Worm (Caenorhabditis elegans) whole organism, L1 larva: Measurements from ENCODE around the gene fli-1.

Experiments
- C04F5.9 ChIP-seq: sonication (generic microtip); optimal IDR thresholded peaks from 2 replicates; lab custom pipeline; 2016; ENCODE audit warnings: missing genetic modification characterization, missing compliant biosample characterization
- C16A3.4 ChIP-seq: fragments of 150-350 bp; optimal IDR thresholded peaks from 2 replicates; lab custom pipeline; 2014; ENCODE audit warnings: missing biosample characterization, missing genetic modification characterization
- C34B4.2 ChIP-seq: sonication (generic microtip); optimal IDR thresholded peaks from 2 replicates; lab custom pipeline; 2017; ENCODE audit warnings: mild to moderate bottlenecking, missing genetic modification characterization, missing compliant biosample characterization
- F16B12.6 ChIP-seq: fragments of 150-350 bp; optimal IDR thresholded peaks from 2 replicates; lab custom pipeline; 2014; ENCODE audit warnings: missing biosample characterization, missing genetic modification characterization
- aha-1 ChIP-seq: fragments of 150-350 bp; optimal IDR thresholded peaks from 2 replicates; lab custom pipeline; 2014; ENCODE audit warnings: missing biosample characterization, missing genetic modification characterization
- aly-2 ChIP-seq: fragments of 150-350 bp; optimal IDR thresholded peaks from 2 replicates; lab custom pipeline; 2014; ENCODE audit warnings: missing biosample characterization, missing genetic modification characterization
- ama-1 ChIP-seq: fragments of 150-350 bp; optimal IDR thresholded peaks from 2 replicates; lab custom pipeline; 2014
- ceh-63 ChIP-seq: fragments of 200-800 bp; sonication (Bioruptor generic); optimal IDR thresholded peaks from 2 replicates; lab custom pipeline; 2018; ENCODE audit warnings: mild to moderate bottlenecking, missing genetic modification characterization, missing compliant biosample characterization
- dpl-1 ChIP-seq, 3 experiments: fragments of 150-350 bp in 2 of 3; sonication (generic microtip) in 1 of 3; optimal IDR thresholded peaks; 2 replicates each; lab custom pipeline; 2014 to 2017; ENCODE audit warnings: missing biosample characterization in 3 of 3, missing genetic modification characterization in 3 of 3, missing genetic modification reagents in 3 of 3
- efl-1 ChIP-seq, 4 experiments: fragments of 150-350 bp; optimal IDR thresholded peaks in 3 of 4; peaks in 1 of 4; 1 replicate in 1 of 4; 2 replicates in 3 of 4; lab custom pipeline; 2014; ENCODE audit warnings: missing biosample characterization in 2 of 4, missing genetic modification characterization in 2 of 4, missing genetic modification reagents in 2 of 4
- efl-3 ChIP-seq: fragments of 200-800 bp; sonication (Bioruptor generic); optimal IDR thresholded peaks from 2 replicates; lab custom pipeline; 2018; ENCODE audit warnings: mild to moderate bottlenecking, missing genetic modification characterization, missing compliant biosample characterization
- egl-13 ChIP-seq: sonication (generic microtip); optimal IDR thresholded peaks from 2 replicates; lab custom pipeline; 2016; ENCODE audit warnings: missing genotype, missing genetic modification reagents, missing genetic modification characterization, missing compliant biosample characterization
- egl-27 ChIP-seq, 2 experiments: fragments of 150-350 bp in 1 of 2; sonication (generic microtip); optimal IDR thresholded peaks; 3 replicates each; lab custom pipeline; 2017 to 2018; ENCODE audit warnings: missing biosample characterization in 2 of 2, missing genetic modification characterization in 2 of 2, missing genetic modification reagents in 2 of 2
- elt-3 ChIP-seq, 6 experiments: fragments of 150-350 bp in 1 of 6; sonication (generic microtip); optimal IDR thresholded peaks; 2 replicates each; lab custom pipeline; 2017 to 2018; ENCODE audit warnings: missing biosample characterization in 6 of 6, missing genetic modification characterization in 6 of 6, inconsistent platforms in 1 of 6
- fkh-10 ChIP-seq: sonication (generic microtip); optimal IDR thresholded peaks from 2 replicates; lab custom pipeline; 2017; ENCODE audit warnings: missing biosample characterization, missing genetic modification reagents, missing genetic modification characterization
- fkh-8 ChIP-seq: sonication (generic microtip); optimal IDR thresholded peaks from 2 replicates; lab custom pipeline; 2016; ENCODE audit warnings: mild to moderate bottlenecking, missing genetic modification characterization, missing compliant biosample characterization
- fos-1 ChIP-seq: fragments of 150-350 bp; optimal IDR thresholded peaks from 2 replicates; lab custom pipeline; 2014; ENCODE audit warnings: missing biosample characterization, missing genetic modification characterization
- hlh-4 ChIP-seq: sonication (generic microtip); optimal IDR thresholded peaks from 2 replicates; lab custom pipeline; 2016; ENCODE audit warnings: mild to moderate bottlenecking, missing genetic modification characterization, missing compliant biosample characterization
- hpl-2 ChIP-seq: fragments of 150-350 bp; optimal IDR thresholded peaks from 2 replicates; lab custom pipeline; 2014; ENCODE audit warnings: missing biosample characterization, missing genetic modification reagents, missing genetic modification characterization
- isw-1 ChIP-seq: fragments of 200-800 bp; sonication (Bioruptor generic); IDR thresholded peaks from 2 replicates; pipeline ENCODE4 v1.3.6; 2022; ENCODE audit warnings: missing genetic modification characterization, missing compliant biosample characterization
- jun-1 ChIP-seq: fragments of 150-350 bp; optimal IDR thresholded peaks from 2 replicates; lab custom pipeline; 2014; ENCODE audit warnings: missing biosample characterization, missing genetic modification reagents, missing genetic modification characterization
- lin-14 ChIP-seq: fragments of 200-800 bp; sonication (Bioruptor generic); optimal IDR thresholded peaks from 2 replicates; lab custom pipeline; 2018; ENCODE audit warnings: mild to moderate bottlenecking, missing genetic modification characterization, moderate library complexity, missing compliant biosample characterization
- lin-35 ChIP-seq, 2 experiments: fragments of 150-350 bp; optimal IDR thresholded peaks; 2 replicates each; lab custom pipeline; 2014; ENCODE audit warnings: missing biosample characterization in 2 of 2, missing genetic modification characterization in 2 of 2, missing genetic modification reagents in 2 of 2
- lsy-2 ChIP-seq, 2 experiments: fragments of 150-350 bp; optimal IDR thresholded peaks; 2 replicates each; lab custom pipeline; 2014; ENCODE audit warnings: missing biosample characterization in 2 of 2, missing genetic modification characterization in 2 of 2
- mdl-1 ChIP-seq, 2 experiments: fragments of 150-350 bp; optimal IDR thresholded peaks; 2 replicates each; lab custom pipeline; 2014 to 2017; ENCODE audit warnings: missing biosample characterization in 2 of 2, missing genetic modification characterization in 2 of 2, inconsistent platforms in 1 of 2
- mef-2 ChIP-seq: fragments of 150-350 bp; optimal IDR thresholded peaks from 2 replicates; lab custom pipeline; 2014; ENCODE audit warnings: missing biosample characterization, missing genetic modification characterization
- mep-1 ChIP-seq: fragments of 150-350 bp; optimal IDR thresholded peaks from 2 replicates; lab custom pipeline; 2014; ENCODE audit warnings: missing biosample characterization, missing genetic modification characterization
- nhr-19 ChIP-seq: fragments of 200-800 bp; sonication (Bioruptor generic); conservative IDR thresholded peaks from 2 replicates; pipeline ENCODE4 v1.3.6; 2022; ENCODE audit warnings: missing genetic modification characterization, missing compliant biosample characterization
- nhr-20 ChIP-seq: sonication (generic microtip); optimal IDR thresholded peaks from 2 replicates; lab custom pipeline; 2016; ENCODE audit warnings: mild to moderate bottlenecking, missing genetic modification characterization, missing compliant biosample characterization
- nhr-237 ChIP-seq: fragments of 150-350 bp; optimal IDR thresholded peaks from 2 replicates; lab custom pipeline; 2014; ENCODE audit warnings: missing biosample characterization, missing genetic modification characterization
- nhr-71 ChIP-seq: sonication (generic microtip); optimal IDR thresholded peaks from 2 replicates; lab custom pipeline; 2016; ENCODE audit warnings: mild to moderate bottlenecking, missing genetic modification characterization, moderate library complexity, missing compliant biosample characterization
- nhr-84 ChIP-seq: sonication (generic microtip); optimal IDR thresholded peaks from 2 replicates; lab custom pipeline; 2017; ENCODE audit warnings: missing biosample characterization, missing genetic modification characterization
- nhr-85 ChIP-seq: sonication (generic microtip); peaks from one replicate; lab custom pipeline; 2016; ENCODE audit warnings: missing genetic modification characterization, inconsistent platforms, missing compliant biosample characterization
- nhr-90 ChIP-seq: sonication (generic microtip); optimal IDR thresholded peaks from 2 replicates; lab custom pipeline; 2016; ENCODE audit warnings: mild to moderate bottlenecking, missing genetic modification characterization, missing compliant biosample characterization; ENCODE audit not compliant: poor library complexity
- pax-3 ChIP-seq: fragments of 200-800 bp; sonication (Bioruptor generic); optimal IDR thresholded peaks from 2 replicates; lab custom pipeline; 2018; ENCODE audit warnings: mild to moderate bottlenecking, missing genetic modification characterization, moderate library complexity, missing compliant biosample characterization
- pqm-1 ChIP-seq: sonication (generic microtip); optimal IDR thresholded peaks from 3 replicates; lab custom pipeline; 2017; ENCODE audit warnings: missing biosample characterization, missing genetic modification characterization
- rnt-1 ChIP-seq: sonication (generic microtip); optimal IDR thresholded peaks from 2 replicates; lab custom pipeline; 2016; ENCODE audit warnings: mild to moderate bottlenecking, missing genetic modification characterization, moderate library complexity, missing compliant biosample characterization
- skn-1 ChIP-seq: fragments of 150-350 bp; optimal IDR thresholded peaks from 2 replicates; lab custom pipeline; 2014; ENCODE audit warnings: missing biosample characterization, missing genetic modification characterization
- snpc-4 ChIP-seq: fragments of 150-350 bp; optimal IDR thresholded peaks from 2 replicates; lab custom pipeline; 2014; ENCODE audit warnings: missing biosample characterization, missing genetic modification characterization
- sox-4 ChIP-seq: sonication (generic microtip); optimal IDR thresholded peaks from 2 replicates; lab custom pipeline; 2016; ENCODE audit warnings: missing genetic modification characterization, missing compliant biosample characterization
- sptf-1 ChIP-seq: fragments of 150-350 bp; optimal IDR thresholded peaks from 2 replicates; lab custom pipeline; 2014; ENCODE audit warnings: missing biosample characterization, missing genetic modification characterization
- sup-37 ChIP-seq: fragments of 200-800 bp; sonication (Bioruptor generic); optimal IDR thresholded peaks from 2 replicates; lab custom pipeline; 2018; ENCODE audit warnings: mild to moderate bottlenecking, missing genetic modification characterization, missing compliant biosample characterization
- swsn-7 ChIP-seq: sonication (generic microtip); optimal IDR thresholded peaks from 2 replicates; lab custom pipeline; 2016; ENCODE audit warnings: missing genetic modification characterization, missing compliant biosample characterization
- unc-30 ChIP-seq: sonication (generic microtip); optimal IDR thresholded peaks from 2 replicates; lab custom pipeline; 2017; ENCODE audit warnings: missing biosample characterization, missing genetic modification characterization
- unc-98 ChIP-seq: fragments of 200-800 bp; sonication (Bioruptor generic); IDR thresholded peaks from 2 replicates; pipeline ENCODE4 v1.3.6; 2022; ENCODE audit warnings: missing genetic modification characterization, missing compliant biosample characterization
- xbp-1 ChIP-seq: sonication (generic microtip); optimal IDR thresholded peaks from 2 replicates; lab custom pipeline; 2016; ENCODE audit warnings: missing genetic modification characterization, missing compliant biosample characterization
- zag-1 ChIP-seq: fragments of 150-350 bp; optimal IDR thresholded peaks from 2 replicates; lab custom pipeline; 2014; ENCODE audit warnings: missing biosample characterization, missing genetic modification characterization
- zip-4 ChIP-seq: fragments of 200-800 bp; sonication (Bioruptor generic); optimal IDR thresholded peaks from 2 replicates; lab custom pipeline; 2018; ENCODE audit warnings: mild to moderate bottlenecking, missing genetic modification characterization, moderate library complexity, missing compliant biosample characterization
- ztf-11 ChIP-seq, 2 experiments: sonication (generic microtip); optimal IDR thresholded peaks; 2 replicates each; lab custom pipeline; 2016 to 2017; ENCODE audit warnings: missing genetic modification characterization in 2 of 2, missing biosample characterization in 1 of 2, missing compliant biosample characterization in 1 of 2
- ztf-4 ChIP-seq: fragments of 150-350 bp; optimal IDR thresholded peaks from 2 replicates; lab custom pipeline; 2014; ENCODE audit warnings: missing biosample characterization, missing genetic modification characterization

Gene fli-1

DNA sequence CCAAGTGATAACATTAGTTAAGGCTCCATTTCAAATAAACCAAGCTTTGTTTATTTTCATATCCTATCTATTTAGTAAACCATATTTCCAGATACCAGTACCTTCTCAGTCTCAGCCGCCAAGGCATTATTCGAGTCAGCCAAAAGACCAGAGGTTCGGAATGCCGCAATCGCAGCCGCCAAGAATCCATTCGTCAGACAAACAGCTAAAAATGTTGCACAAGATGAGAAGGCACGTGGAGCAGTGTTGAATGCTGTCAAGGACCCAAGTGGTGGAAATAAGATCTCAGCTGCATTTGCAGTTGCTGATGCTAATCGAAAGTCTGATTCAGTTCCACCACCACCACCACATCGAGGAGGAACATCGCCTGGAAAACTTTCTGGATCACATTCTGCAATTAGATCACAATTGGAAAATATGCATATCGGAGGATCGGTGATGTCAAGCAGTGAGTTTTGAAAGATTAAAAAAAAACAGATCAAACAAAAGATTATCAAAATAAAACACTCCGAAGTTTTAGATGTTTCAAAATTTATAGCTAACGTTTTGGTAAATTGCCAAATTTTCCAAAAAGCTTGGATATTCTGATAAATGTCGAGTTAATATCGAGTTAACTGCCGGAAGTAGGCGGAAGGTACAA is 13.9 kb upstream of the fli-1 start:
- no peak for TF ChIP-seq nhr-237 (tag; lab: Kevin White, UChicago)
- TF ChIP-seq efl-3 (GFP tag; lab: Kevin White, UChicago) = no peak
- no peak for TF ChIP-seq pqm-1 (tag; lab: Kevin White, UChicago)
- TF ChIP-seq skn-1 = no peak
- no peak for TF ChIP-seq nhr-90 (tag; lab: Kevin White, UChicago)
- TF ChIP-seq lin-35 (GFP tag; optimal IDR thresholded peaks at IDR 0.05; lab: Kevin White, UChicago) = no peak
- no peak for TF ChIP-seq F16B12.6 (tag; lab: Kevin White, UChicago)
- no peak for TF ChIP-seq sox-4 (tag; lab: Kevin White, UChicago)

DNA sequence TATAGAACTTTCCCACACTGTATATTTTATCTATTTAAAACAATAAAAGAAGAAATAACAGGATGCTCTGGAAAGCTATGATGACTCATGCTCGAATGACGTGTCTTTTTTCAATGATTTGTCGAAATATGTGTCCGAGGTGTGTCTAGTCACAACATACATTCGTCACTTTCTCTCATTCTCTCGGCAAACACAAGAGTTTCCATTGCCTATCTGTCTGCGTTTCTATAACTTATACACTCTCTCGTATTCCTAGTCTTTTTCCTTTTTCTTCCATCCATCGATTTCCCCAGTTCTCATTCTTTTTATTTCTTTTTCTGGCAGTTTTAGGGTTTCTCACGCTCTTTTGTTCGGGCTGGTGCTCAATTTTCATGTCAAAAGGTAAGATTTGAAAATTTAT is 13.1 kb upstream of the fli-1 start:
- TF ChIP-seq aly-2 (tag; lab: Kevin White, UChicago) (no peak), unc-30 (no peak), nhr-237 (tag; lab: Kevin White, UChicago) (no peak), elt-3 (tag; optimal IDR thresholded peaks at IDR 0.05; lab: Kevin White, UChicago) (no peak), unc-98 (GFP tag; lab: Robert Waterston, UW) (no peak), hpl-2 (GFP tag; lab: Kevin White, UChicago) (no peak), dpl-1 (GFP tag; optimal IDR thresholded peaks at IDR 0.05; lab: Kevin White, UChicago) (peak in 1 of 3 experiments; percentile 24), mdl-1 (tag; optimal IDR thresholded peaks at IDR 0.05; lab: Kevin White, UChicago) (no peak), fos-1 (peak; percentile 42), mep-1 (tag; lab: Kevin White, UChicago) (peak; percentile 14), swsn-7 (peak; percentile 15), ztf-4 (tag; lab: Kevin White, UChicago) (no peak), fkh-10 (GFP tag; lab: Kevin White, UChicago) (no peak), isw-1 (GFP tag; lab: Robert Waterston, UW) (no peak), C34B4.2 (tag; lab: Kevin White, UChicago) (no peak), rnt-1 (peak; percentile 13), efl-3 (GFP tag; lab: Kevin White, UChicago) (no peak), nhr-20 (peak; percentile 8), nhr-71 (tag; lab: Kevin White, UChicago) (peak; percentile 23), jun-1 (tag; lab: Kevin White, UChicago) (no peak), aha-1 (tag; lab: Kevin White, UChicago) (no peak), pax-3 (tag; lab: Kevin White, UChicago) (no peak), mef-2 (no peak), nhr-90 (tag; lab: Kevin White, UChicago) (no peak), nhr-85 (no peak), nhr-19 (no peak), efl-1 (optimal IDR thresholded peaks at IDR 0.05; lab: Kevin White, UChicago) (peak; percentile 51 to 55), efl-1 (GFP tag; optimal IDR thresholded peaks at IDR 0.05 in 1 of 2; lab: Kevin White, UChicago) (peak; percentile 27 to 79), snpc-4 (tag; lab: Kevin White, UChicago) (no peak), C16A3.4 (tag; lab: Kevin White, UChicago) (no peak), lsy-2 (tag; optimal IDR thresholded peaks at IDR 0.05; lab: Kevin White, UChicago) (peak in 1 of 2 experiments; percentile 49), ceh-63 (GFP tag; lab: Kevin White, UChicago) (no peak), fkh-8 (tag; lab: Kevin White, UChicago) (peak; percentile 65), zip-4 (GFP tag; lab: Kevin White, UChicago) (no peak), C04F5.9 (tag; lab: Kevin White, UChicago) (no peak), sup-37 (GFP tag; lab: Kevin White, UChicago) (no peak), sptf-1 (tag; lab: Kevin White, UChicago) (no peak), ama-1 (lab: Kevin White, UChicago) (no peak), ztf-11 (tag; optimal IDR thresholded peaks at IDR 0.05; lab: Kevin White, UChicago) (no peak), zag-1 (tag; lab: Kevin White, UChicago) (no peak), F16B12.6 (tag; lab: Kevin White, UChicago) (no peak), hlh-4 (tag; lab: Kevin White, UChicago) (no peak), lin-35 (GFP tag; optimal IDR thresholded peaks at IDR 0.05; lab: Kevin White, UChicago) (peak; percentile 27 to 46), egl-27 (tag; optimal IDR thresholded peaks at IDR 0.05; lab: Kevin White, UChicago) (no peak), xbp-1 (tag; lab: Kevin White, UChicago) (no peak), lin-14 (GFP tag; lab: Kevin White, UChicago) (peak; percentile 66), egl-13 (no peak), nhr-84 (tag; lab: Kevin White, UChicago) (no peak)
